Fruit fly (Drosophila melanogaster): ENCODE data around the gene CG8012.
A peak's percentile ranks its signal among the peaks of the same experiment; 100 is the strongest.

The CG8012 gene

dm6 chr3L:8185263-8186227 lies 29.5 kb upstream of the CG8012 start (continued):
- TF ChIP-seq sc (optimal IDR thresholded peaks at IDR 0.05) (no peak), sc (GFP tag; optimal IDR thresholded peaks at IDR 0.05) (peak; percentile 6), tna (GFP tag; IDR thresholded peaks at IDR 0.05; ENCODE audit: partially characterized antibody) (no peak), CG3995 (GFP tag; optimal IDR thresholded peaks at IDR 0.05) (peak; percentile 68), CG8478 (optimal IDR thresholded peaks at IDR 0.05) (no peak), CG1024 (GFP tag; IDR thresholded peaks at IDR 0.05) (no peak), ara (GFP tag; IDR thresholded peaks at IDR 0.05) (peak; percentile 46; the same call in 1 of the 2 replicates), Dbx (GFP tag; IDR thresholded peaks at IDR 0.05) (no peak), CG15514 (GFP tag; optimal IDR thresholded peaks at IDR 0.05) (no peak), Max (GFP tag; optimal IDR thresholded peaks at IDR 0.05) (peak; percentile 24), ATbp (GFP tag; optimal IDR thresholded peaks at IDR 0.05) (peak; percentile 26), CoRest (tag; optimal IDR thresholded peaks at IDR 0.05) (peak; percentile 59), CG10565 (GFP tag; optimal IDR thresholded peaks at IDR 0.05) (no peak), hth (optimal IDR thresholded peaks at IDR 0.05) (no peak), nmo (GFP tag; optimal IDR thresholded peaks at IDR 0.05) (peak; percentile 37), rib (GFP tag; IDR thresholded peaks at IDR 0.05) (no peak), stc (GFP tag; IDR thresholded peaks at IDR 0.05) (no peak), Chrac-16 (GFP tag; optimal IDR thresholded peaks at IDR 0.05) (peak; percentile 34), crp (GFP tag; optimal IDR thresholded peaks at IDR 0.05) (no peak), Lim3 (GFP tag; IDR thresholded peaks at IDR 0.05) (no peak), peb (GFP tag; IDR thresholded peaks at IDR 0.05) (peak; percentile 14; the same call in 1 of the 2 replicates), tx (GFP tag; optimal IDR thresholded peaks at IDR 0.05) (peak; percentile 13), CG13123 (GFP tag; optimal IDR thresholded peaks at IDR 0.05) (no peak), Adf1 (GFP tag; IDR thresholded peaks at IDR 0.05) (no peak), CG14667 (GFP tag; IDR thresholded peaks at IDR 0.05) (peak; percentile 42; the same call in 1 of the 2 replicates), croc (GFP tag; conservative IDR thresholded peaks at IDR 0.05) (no peak), CG34422 (GFP tag; IDR thresholded peaks at IDR 0.05) (peak; percentile 54; the same call in 2 of the 3 replicates), CG17328 (GFP tag; IDR thresholded peaks at IDR 0.05) (no peak), CG3838 (GFP tag; optimal IDR thresholded peaks at IDR 0.05) (no peak), eve (GFP tag; optimal IDR thresholded peaks at IDR 0.05) (no peak), Fer2 (tag; optimal IDR thresholded peaks at IDR 0.05) (peak; percentile 18), Abd-B (GFP tag; optimal IDR thresholded peaks at IDR 0.05) (peak; percentile 30), Gsc (GFP tag; IDR thresholded peaks at IDR 0.05) (peak; percentile 30; the same call in 1 of the 2 replicates), lov (optimal IDR thresholded peaks at IDR 0.05) (no peak), lov (GFP tag; IDR thresholded peaks at IDR 0.05) (no peak), slbo (GFP tag; IDR thresholded peaks at IDR 0.05) (peak; percentile 69), jing (GFP tag; optimal IDR thresholded peaks at IDR 0.05) (no peak), CG13287 (GFP tag; IDR thresholded peaks at IDR 0.05; ENCODE audit: partially characterized antibody) (no peak), gem (tag; optimal IDR thresholded peaks at IDR 0.05) (peak; percentile 62), PHDP (tag; optimal IDR thresholded peaks at IDR 0.05) (peak; percentile 11), HLH54F (GFP tag; optimal IDR thresholded peaks at IDR 0.05) (peak; percentile 57), CG18619 (GFP tag; optimal IDR thresholded peaks at IDR 0.05) (no peak), CG10431 (GFP tag; optimal IDR thresholded peaks at IDR 0.05) (no peak), dati (GFP tag; IDR thresholded peaks at IDR 0.05) (no peak), CG10462 (GFP tag; optimal IDR thresholded peaks at IDR 0.05) (no peak), CG30431 (GFP tag; optimal IDR thresholded peaks at IDR 0.05) (no peak), E2f1 (GFP tag; IDR thresholded peaks at IDR 0.05) (peak; percentile 52), MESR4 (GFP tag; optimal IDR thresholded peaks at IDR 0.05) (no peak), lola (GFP tag; optimal IDR thresholded peaks at IDR 0.05) (no peak), CG7372 (GFP tag; IDR thresholded peaks at IDR 0.05) (0 out of 2 replicates have a peak, but pooled peaks have one; percentile 27)

All from whole organism, embryonic.